Worm (Caenorhabditis elegans) whole organism, L4/young adult: ENCODE measurements around the gene bas-1.

ENCODE experiments used
- W03F9.2 ChIP-seq: fragments of 150-350 bp; optimal IDR thresholded peaks from 2 replicates; lab custom pipeline; 2014; ENCODE audit warnings: missing biosample characterization, missing genetic modification characterization
- dao-5 ChIP-seq: sonication (generic microtip); optimal IDR thresholded peaks from 2 replicates; lab custom pipeline; 2016; ENCODE audit warnings: missing genotype, missing genetic modification characterization, moderate library complexity, missing compliant biosample characterization
- him-1 ChIP-seq: sonication (generic microtip); optimal IDR thresholded peaks from 2 replicates; lab custom pipeline; 2016; ENCODE audit warnings: missing genotype, missing genetic modification reagents, missing genetic modification characterization, missing compliant biosample characterization

- TF ChIP-seq him-1 (no peak), dao-5 (tag; lab: Kevin White, UChicago) (no peak), W03F9.2 (tag; lab: Kevin White, UChicago) (no peak)
Observed at ce11 chrIII:5623418-5623817, 11.3 kb downstream of the bas-1 start.
